Fruit fly (Drosophila melanogaster): ENCODE results near the gene Nab2.

Nab2 gene

dm6 chr3R:24318217-24319082, at the start of gene Nab2, which contains the start of gene BRWD3:
Gene Nab2, minus strand, starts transcription at chr3R:24318419.
Gene BRWD3, plus strand, starts transcription at chr3R:24319000.
- no peak for TF ChIP-seq CG8478 (optimal IDR thresholded peaks at IDR 0.05)
- TF ChIP-seq usp (GFP tag; optimal IDR thresholded peaks at IDR 0.05) = no peak
- no peak for TF ChIP-seq psq (optimal IDR thresholded peaks at IDR 0.05)
- no peak for TF ChIP-seq pan (optimal IDR thresholded peaks at IDR 0.05)
- TF ChIP-seq Dll (optimal IDR thresholded peaks at IDR 0.05) = no peak
- TF ChIP-seq EcR (GFP tag; optimal IDR thresholded peaks at IDR 0.05) = no peak

- TF ChIP-seq CG8478 (optimal IDR thresholded peaks at IDR 0.05) = no peak
- TF ChIP-seq usp (GFP tag; optimal IDR thresholded peaks at IDR 0.05) = no peak
- no peak for TF ChIP-seq EcR (GFP tag; optimal IDR thresholded peaks at IDR 0.05)
- TF ChIP-seq psq (optimal IDR thresholded peaks at IDR 0.05) = no peak
- TF ChIP-seq pan (optimal IDR thresholded peaks at IDR 0.05) = no peak
- no peak for TF ChIP-seq Dll (optimal IDR thresholded peaks at IDR 0.05)
These were observed 48.9 kb upstream of the Nab2 start, which contains the start of gene CG42811 for dm6 chr3R:24367120-24367519. Gene CG42811, minus strand, starts transcription at chr3R:24367220.

- TF ChIP-seq Dll (optimal IDR thresholded peaks at IDR 0.05) = no peak
- TF ChIP-seq psq (optimal IDR thresholded peaks at IDR 0.05) = no peak
- no peak for TF ChIP-seq EcR (GFP tag; optimal IDR thresholded peaks at IDR 0.05)
- no peak for TF ChIP-seq usp (GFP tag; optimal IDR thresholded peaks at IDR 0.05)
- TF ChIP-seq pan (optimal IDR thresholded peaks at IDR 0.05) = no peak
- TF ChIP-seq CG8478 (optimal IDR thresholded peaks at IDR 0.05) = no peak
These were observed 46.8 kb upstream of the Nab2 start, which contains the start of the genes CG17784 and CG13613 for dm6 chr3R:24364880-24365604. Gene CG17784, minus strand, starts transcription at chr3R:24364980. Gene CG13613, plus strand, starts transcription at chr3R:24365554.

dm6 chr3R:24362838-24363237, 44.6 kb upstream of the Nab2 start, which contains the start of gene CG33340:
Gene CG33340, plus strand, starts transcription at chr3R:24363138.
- TF ChIP-seq EcR (GFP tag; optimal IDR thresholded peaks at IDR 0.05) (no peak), pan (optimal IDR thresholded peaks at IDR 0.05) (no peak), psq (optimal IDR thresholded peaks at IDR 0.05) (no peak), CG8478 (optimal IDR thresholded peaks at IDR 0.05) (no peak), Dll (optimal IDR thresholded peaks at IDR 0.05) (no peak), usp (GFP tag; optimal IDR thresholded peaks at IDR 0.05) (no peak)

dm6 chr3R:24361583-24361982, 43.4 kb upstream of the Nab2 start, which contains the start of the genes CG5762 and CG33339:
Gene CG5762, minus strand, starts transcription at chr3R:24361683.
Gene CG33339, plus strand, starts transcription at chr3R:24361847.
- no peak for TF ChIP-seq psq (optimal IDR thresholded peaks at IDR 0.05)

dm6 chr3R:24359957-24360356, 41.7 kb upstream of the Nab2 start, which contains the start of gene CG18528:
Gene CG18528, minus strand, starts transcription at chr3R:24360144.
- TF ChIP-seq CG8478 (optimal IDR thresholded peaks at IDR 0.05) (no peak), Dll (optimal IDR thresholded peaks at IDR 0.05) (no peak), psq (optimal IDR thresholded peaks at IDR 0.05) (no peak), pan (optimal IDR thresholded peaks at IDR 0.05) (no peak), usp (GFP tag; optimal IDR thresholded peaks at IDR 0.05) (no peak), EcR (GFP tag; optimal IDR thresholded peaks at IDR 0.05) (no peak)

- no peak for TF ChIP-seq EcR (GFP tag; optimal IDR thresholded peaks at IDR 0.05)
- no peak for TF ChIP-seq Dll (optimal IDR thresholded peaks at IDR 0.05)
- no peak for TF ChIP-seq CG8478 (optimal IDR thresholded peaks at IDR 0.05)
- TF ChIP-seq pan (optimal IDR thresholded peaks at IDR 0.05) = no peak
- no peak for TF ChIP-seq usp (GFP tag; optimal IDR thresholded peaks at IDR 0.05)
- TF ChIP-seq psq (optimal IDR thresholded peaks at IDR 0.05) = no peak
These were observed 39.5 kb upstream of the Nab2 start, which contains the start of gene Golgin84 for dm6 chr3R:24357698-24358097. Gene Golgin84, minus strand, starts transcription at chr3R:24357938.

- no peak for TF ChIP-seq Dll (optimal IDR thresholded peaks at IDR 0.05)
- TF ChIP-seq pan (optimal IDR thresholded peaks at IDR 0.05) = no peak
- no peak for TF ChIP-seq EcR (GFP tag; optimal IDR thresholded peaks at IDR 0.05)
- TF ChIP-seq psq (optimal IDR thresholded peaks at IDR 0.05) = no peak
These were observed 35.2 kb upstream of the Nab2 start for dm6 chr3R:24353448-24353847.

- TF ChIP-seq psq (optimal IDR thresholded peaks at IDR 0.05) (no peak), CG8478 (optimal IDR thresholded peaks at IDR 0.05) (no peak), Dll (optimal IDR thresholded peaks at IDR 0.05) (no peak), usp (GFP tag; optimal IDR thresholded peaks at IDR 0.05) (no peak), EcR (GFP tag; optimal IDR thresholded peaks at IDR 0.05) (no peak), pan (optimal IDR thresholded peaks at IDR 0.05) (no peak)
These were observed 30.4 kb upstream of the Nab2 start, which contains the start of the genes CG5746 and CG6454 for dm6 chr3R:24348420-24349190. Gene CG5746, minus strand, starts transcription at chr3R:24348791. Gene CG6454, plus strand, starts transcription at chr3R:24349182.

dm6 chr3R:24341251-24341650, 23.0 kb upstream of the Nab2 start, which contains the start of gene Ms:
Gene Ms, plus strand, starts transcription at chr3R:24341551.
- no peak for TF ChIP-seq EcR (GFP tag; optimal IDR thresholded peaks at IDR 0.05)
- TF ChIP-seq CG8478 (optimal IDR thresholded peaks at IDR 0.05) = no peak
- no peak for TF ChIP-seq psq (optimal IDR thresholded peaks at IDR 0.05)
- TF ChIP-seq Dll (optimal IDR thresholded peaks at IDR 0.05) = no peak
- TF ChIP-seq usp (GFP tag; optimal IDR thresholded peaks at IDR 0.05) = no peak
- no peak for TF ChIP-seq pan (optimal IDR thresholded peaks at IDR 0.05)

- TF ChIP-seq EcR (GFP tag; optimal IDR thresholded peaks at IDR 0.05) = no peak
- TF ChIP-seq pan (optimal IDR thresholded peaks at IDR 0.05) = no peak
- TF ChIP-seq usp (GFP tag; optimal IDR thresholded peaks at IDR 0.05) = no peak
- TF ChIP-seq Dll (optimal IDR thresholded peaks at IDR 0.05) = no peak
- TF ChIP-seq CG8478 (optimal IDR thresholded peaks at IDR 0.05) = no peak
- no peak for TF ChIP-seq psq (optimal IDR thresholded peaks at IDR 0.05)
These were observed 18.4 kb upstream of the Nab2 start, which contains the start of gene CG6432 for dm6 chr3R:24336622-24337021. Gene CG6432, plus strand, starts transcription at chr3R:24336922.
